Fruit fly (Drosophila melanogaster) whole organism, embryonic: ENCODE measurements around the gene Snm1.

ENCODE experiments used
- Aef1 ChIP-seq: fragments of 200-800 bp; sonication (Bioruptor generic); IDR thresholded peaks from 3 replicates; pipeline ENCODE4 v1.3.6; 2022; ENCODE audit warnings: missing biosample characterization, missing genetic modification characterization
- C15 ChIP-seq: fragments of 200-800 bp; sonication (Bioruptor generic); IDR thresholded peaks from 3 replicates; pipeline ENCODE4 v1.3.6; 2022; ENCODE audit warnings: missing biosample characterization, missing genetic modification characterization
- CG10147 ChIP-seq: fragments of 200-800 bp; sonication (Bioruptor generic); optimal IDR thresholded peaks from 2 replicates; lab custom pipeline; 2019; ENCODE audit warnings: missing biosample characterization, mild to moderate bottlenecking, missing genetic modification characterization, moderate library complexity
- CG10462 ChIP-seq: fragments of 200-800 bp; sonication (Bioruptor generic); optimal IDR thresholded peaks from 2 replicates; lab custom pipeline; 2016; ENCODE audit warnings: missing biosample characterization, missing genetic modification characterization
- CG11560 ChIP-seq: fragments of 200-800 bp; sonication (Bioruptor generic); IDR thresholded peaks from 3 replicates; pipeline ENCODE4 v1.3.6; 2022; ENCODE audit warnings: missing biosample characterization, missing genetic modification characterization
- CG12659 ChIP-seq: fragments of 200-800 bp; sonication (Bioruptor generic); optimal IDR thresholded peaks from 3 replicates; lab custom pipeline; 2017; ENCODE audit warnings: mild to moderate bottlenecking, missing biosample characterization, missing genetic modification reagents, missing genetic modification characterization
- CG12744 ChIP-seq: fragments of 200-800 bp; sonication (Bioruptor generic); optimal IDR thresholded peaks from 2 replicates; lab custom pipeline; 2016; ENCODE audit warnings: missing biosample characterization, missing genetic modification characterization
- CG14050 ChIP-seq: fragments of 200-800 bp; sonication (Bioruptor generic); IDR thresholded peaks from 3 replicates; pipeline ENCODE4 v1.3.6; 2022; ENCODE audit warnings: missing biosample characterization, missing genetic modification characterization
- CG15514 ChIP-seq: fragments of 200-800 bp; sonication (Bioruptor generic); optimal IDR thresholded peaks from 3 replicates; lab custom pipeline; 2017; ENCODE audit warnings: missing biosample characterization, missing genetic modification characterization, mild to moderate bottlenecking, moderate library complexity, missing genetic modification reagents
- CG15696 ChIP-seq: fragments of 200-800 bp; sonication (Bioruptor generic); optimal IDR thresholded peaks from 2 replicates; lab custom pipeline; 2019; ENCODE audit warnings: missing biosample characterization, mild to moderate bottlenecking, missing genetic modification characterization, moderate library complexity
- CG16815 ChIP-seq: fragments of 200-800 bp; sonication (Bioruptor generic); optimal IDR thresholded peaks from 3 replicates; lab custom pipeline; 2017; ENCODE audit warnings: missing biosample characterization, mild to moderate bottlenecking, missing genetic modification characterization
- CG17829 ChIP-seq: fragments of 200-800 bp; optimal IDR thresholded peaks from 2 replicates; lab custom pipeline; 2019; ENCODE audit warnings: missing biosample characterization, mild to moderate bottlenecking, missing genetic modification characterization, moderate library complexity
- CG18262 ChIP-seq: fragments of 200-800 bp; optimal IDR thresholded peaks from 3 replicates; lab custom pipeline; 2019; ENCODE audit warnings: missing biosample characterization, mild to moderate bottlenecking, missing genetic modification characterization, moderate library complexity
- CG31441 ChIP-seq: fragments of 200-800 bp; sonication (Bioruptor generic); IDR thresholded peaks from 2 replicates; pipeline ENCODE4 v1.3.6; 2022; ENCODE audit warnings: missing biosample characterization, missing genetic modification characterization
- CG42726 ChIP-seq: fragments of 200-800 bp; sonication (Bioruptor generic); IDR thresholded peaks from 2 replicates; pipeline ENCODE4 v1.3.6; 2022; ENCODE audit warnings: missing biosample characterization, missing genetic modification characterization; ENCODE audit not compliant: partially characterized antibody
- CG43689 ChIP-seq: fragments of 200-800 bp; sonication (Bioruptor generic); IDR thresholded peaks from 2 replicates; pipeline ENCODE4 v1.3.6; 2022; ENCODE audit warnings: missing biosample characterization, missing genetic modification characterization
- CG5180 ChIP-seq: fragments of 200-800 bp; sonication (Bioruptor generic); optimal IDR thresholded peaks from 3 replicates; lab custom pipeline; 2017; ENCODE audit warnings: missing biosample characterization, missing genetic modification characterization, mild to moderate bottlenecking, moderate library complexity, missing genetic modification reagents
- CG6175 ChIP-seq: fragments of 200-800 bp; sonication (Bioruptor generic); IDR thresholded peaks from 3 replicates; pipeline ENCODE4 v1.3.6; 2022; ENCODE audit warnings: missing biosample characterization, missing genetic modification characterization
- CG6765 ChIP-seq: fragments of 200-800 bp; sonication (Bioruptor generic); optimal IDR thresholded peaks from 3 replicates; lab custom pipeline; 2017; ENCODE audit warnings: missing biosample characterization, mild to moderate bottlenecking, missing genetic modification characterization
- CG7839 ChIP-seq: fragments of 200-800 bp; sonication (Bioruptor generic); optimal IDR thresholded peaks from 3 replicates; lab custom pipeline; 2018; ENCODE audit warnings: missing biosample characterization, mild to moderate bottlenecking, missing genetic modification characterization, moderate library complexity
- CG8924 ChIP-seq: fragments of 200-800 bp; optimal IDR thresholded peaks from 3 replicates; lab custom pipeline; 2019; ENCODE audit warnings: missing biosample characterization, mild to moderate bottlenecking, missing genetic modification characterization, moderate library complexity
- CG9797 ChIP-seq: fragments of 200-800 bp; sonication (Bioruptor generic); optimal IDR thresholded peaks from 3 replicates; lab custom pipeline; 2018; ENCODE audit warnings: missing biosample characterization, mild to moderate bottlenecking, missing genetic modification characterization
- CkIIα-i1 ChIP-seq: fragments of 200-800 bp; sonication (Bioruptor generic); IDR thresholded peaks from 2 replicates; pipeline ENCODE4 v1.3.6; 2022; ENCODE audit warnings: missing biosample characterization, missing genetic modification characterization
- D ChIP-seq, 2 experiments: fragments of 200-800 bp in 1 of 2; fragments of >200 bp in 1 of 2; sonication (Bioruptor generic) in 1 of 2; optimal IDR thresholded peaks; 2 replicates in 1 of 2; 3 replicates in 1 of 2; lab custom pipeline; 2017; ENCODE audit warnings: mild to moderate bottlenecking in 1 of 2, missing biosample characterization in 1 of 2, missing genetic modification characterization in 1 of 2, missing genetic modification reagents in 1 of 2
- Pdp1 ChIP-seq, 2 experiments: fragments of 200-800 bp; sonication (Bioruptor generic); optimal IDR thresholded peaks; 3 replicates each; lab custom pipeline; 2016; ENCODE audit warnings: missing biosample characterization in 2 of 2, missing genetic modification characterization in 2 of 2, mild to moderate bottlenecking in 1 of 2, moderate library complexity in 1 of 2
- Taf1 ChIP-seq: fragments of 200-800 bp; sonication (Bioruptor generic); IDR thresholded peaks from 2 replicates; pipeline ENCODE4 v1.3.6; 2022; ENCODE audit warnings: missing biosample characterization, missing genetic modification characterization
- Xbp1 ChIP-seq: fragments of 200-800 bp; sonication (Bioruptor generic); optimal IDR thresholded peaks from 3 replicates; lab custom pipeline; 2016; ENCODE audit warnings: missing biosample characterization, mild to moderate bottlenecking, missing genetic modification characterization
- YL-1 ChIP-seq: fragments of 200-800 bp; sonication (Bioruptor generic); optimal IDR thresholded peaks from 3 replicates; lab custom pipeline; 2017; ENCODE audit warnings: missing biosample characterization, mild to moderate bottlenecking, missing genetic modification characterization
- bsh ChIP-seq, 2 experiments: fragments of 200-800 bp; sonication (Bioruptor generic); optimal IDR thresholded peaks; 2 replicates each; lab custom pipeline; 2017 to 2018; ENCODE audit warnings: mild to moderate bottlenecking in 2 of 2, missing biosample characterization in 2 of 2, missing genetic modification characterization in 2 of 2, moderate library complexity in 1 of 2
- cwo ChIP-seq: fragments of 200-800 bp; sonication (Bioruptor generic); optimal IDR thresholded peaks from 3 replicates; lab custom pipeline; 2017; ENCODE audit warnings: missing biosample characterization, missing genetic modification characterization, mild to moderate bottlenecking, moderate library complexity, missing genetic modification reagents
- eve ChIP-seq, 2 experiments: fragments of >200 bp; optimal IDR thresholded peaks; 2 replicates each; lab custom pipeline; 2017; ENCODE audit warnings: missing biosample characterization in 2 of 2, missing genetic modification characterization in 2 of 2
- fd96Cb ChIP-seq: fragments of 200-800 bp; sonication (Bioruptor generic); optimal IDR thresholded peaks from 2 replicates; lab custom pipeline; 2018; ENCODE audit warnings: missing biosample characterization, mild to moderate bottlenecking, missing genetic modification characterization, moderate library complexity
- gfzf ChIP-seq: fragments of 200-800 bp; sonication (Bioruptor generic); optimal IDR thresholded peaks from 2 replicates; lab custom pipeline; 2016; ENCODE audit warnings: missing biosample characterization, mild to moderate bottlenecking, missing genetic modification characterization, moderate library complexity
- gsb-n ChIP-seq: fragments of 200-800 bp; sonication (Bioruptor generic); optimal IDR thresholded peaks from 3 replicates; lab custom pipeline; 2018; ENCODE audit warnings: missing biosample characterization, mild to moderate bottlenecking, missing genetic modification characterization
- klu ChIP-seq: fragments of 200-800 bp; sonication (Bioruptor generic); IDR thresholded peaks from 2 replicates; pipeline ENCODE4 v1.3.6; 2022; ENCODE audit warnings: missing biosample characterization, missing genetic modification characterization
- nom ChIP-seq: fragments of 200-800 bp; sonication (Bioruptor generic); optimal IDR thresholded peaks from 2 replicates; lab custom pipeline; 2017; ENCODE audit warnings: missing biosample characterization, missing genetic modification characterization, mild to moderate bottlenecking, moderate library complexity, missing genetic modification reagents
- odd ChIP-seq: fragments of 200-800 bp; sonication (Bioruptor generic); optimal IDR thresholded peaks from 2 replicates; lab custom pipeline; 2017; ENCODE audit warnings: missing biosample characterization, mild to moderate bottlenecking, missing genetic modification characterization
- pan ChIP-seq, 4 experiments: fragments of >200 bp in 3 of 4; fragments of 200-800 bp in 1 of 4; sonication (Bioruptor generic) in 1 of 4; optimal IDR thresholded peaks in 3 of 4; IDR thresholded peaks in 1 of 4; 2 replicates each; pipeline versions ENCODE4 v1.3.6 to Lab custom; 2017 to 2022; ENCODE audit warnings: missing biosample characterization in 2 of 4, missing genetic modification characterization in 2 of 4, mixed read lengths in 1 of 4
- rib ChIP-seq: fragments of 200-800 bp; sonication (Bioruptor generic); IDR thresholded peaks from 2 replicates; pipeline ENCODE4 v1.3.6; 2022; ENCODE audit warnings: missing biosample characterization, missing genetic modification characterization
- sc ChIP-seq, 3 experiments: fragments of >200 bp in 2 of 3; fragments of 200-800 bp in 1 of 3; sonication (Bioruptor generic) in 1 of 3; optimal IDR thresholded peaks; 2 replicates in 2 of 3; 3 replicates in 1 of 3; lab custom pipeline; 2017; ENCODE audit warnings: mild to moderate bottlenecking in 1 of 3, missing biosample characterization in 1 of 3, missing genetic modification characterization in 1 of 3, missing genetic modification reagents in 1 of 3
- shn ChIP-seq: fragments of 200-800 bp; sonication (Bioruptor generic); optimal IDR thresholded peaks from 3 replicates; lab custom pipeline; 2016; ENCODE audit warnings: missing biosample characterization, missing genetic modification characterization
- slou ChIP-seq: fragments of 200-800 bp; sonication (Bioruptor generic); optimal IDR thresholded peaks from 3 replicates; lab custom pipeline; 2016; ENCODE audit warnings: missing biosample characterization, missing genetic modification characterization
- sna ChIP-seq: fragments of 200-800 bp; sonication (Bioruptor generic); IDR thresholded peaks from 2 replicates; pipeline ENCODE4 v1.3.6; 2022; ENCODE audit warnings: missing biosample characterization, missing genetic modification characterization; ENCODE audit not compliant: partially characterized antibody
- sqz ChIP-seq: fragments of 200-800 bp; sonication (Bioruptor generic); optimal IDR thresholded peaks from 3 replicates; lab custom pipeline; 2018; ENCODE audit warnings: missing biosample characterization, mild to moderate bottlenecking, missing genetic modification characterization
- toy ChIP-seq: fragments of 200-800 bp; sonication (Bioruptor generic); IDR thresholded peaks from 2 replicates; pipeline ENCODE4 v1.3.6; 2022; ENCODE audit warnings: missing biosample characterization, missing genetic modification characterization
- zen2 ChIP-seq: fragments of 200-800 bp; sonication (Bioruptor generic); IDR thresholded peaks from 3 replicates; pipeline ENCODE4 v1.3.6; 2022; ENCODE audit warnings: missing biosample characterization, missing genetic modification characterization; ENCODE audit not compliant: partially characterized antibody

Gene Snm1

dm6 chr3R:5570635-5571436 lies 16.0 kb downstream of the Snm1 start, which contains the start of gene CRMP (continued):
- no peak for TF ChIP-seq CG15696 (tag; lab: Kevin White, UChicago)
- peak; percentile 15 for TF ChIP-seq CG8924 (tag; lab: Kevin White, UChicago)
- TF ChIP-seq Pdp1 (GFP tag; optimal IDR thresholded peaks at IDR 0.05; lab: Kevin White, UChicago), result peak in 1 of 2 experiments; percentile 61
- TF ChIP-seq CG9797, result peak; percentile 34
- TF ChIP-seq D (optimal IDR thresholded peaks at IDR 0.05; lab: Kevin White, UChicago), result no peak
- no peak for TF ChIP-seq D (GFP tag; optimal IDR thresholded peaks at IDR 0.05; lab: Kevin White, UChicago)
- TF ChIP-seq CG12659 (GFP tag; lab: Kevin White, UChicago), result peak; percentile 25
- no peak for TF ChIP-seq CG7839 (tag; lab: Kevin White, UChicago)
- peak; percentile 24 for TF ChIP-seq CG17829 (tag; lab: Kevin White, UChicago)
- TF ChIP-seq gfzf (GFP tag; lab: Kevin White, UChicago), result peak; percentile 65
- no peak for TF ChIP-seq Xbp1 (GFP tag; lab: Kevin White, UChicago)
- no peak for TF ChIP-seq fd96Cb (tag; lab: Kevin White, UChicago)
- no peak for TF ChIP-seq CG11560 (tag; lab: Robert Waterston, UW)
- no peak for TF ChIP-seq Taf1 (GFP tag; lab: Robert Waterston, UW)
- TF ChIP-seq CG10147 (GFP tag; lab: Kevin White, UChicago), result no peak
- TF ChIP-seq CG43689 (GFP tag; lab: Robert Waterston, UW), result no peak
- no peak for TF ChIP-seq CG16815 (GFP tag; lab: Kevin White, UChicago)
- no peak for TF ChIP-seq CG6175 (GFP tag; lab: Robert Waterston, UW)
- TF ChIP-seq bsh (GFP tag; optimal IDR thresholded peaks at IDR 0.05; lab: Kevin White, UChicago), result peak in 1 of 2 experiments; percentile 28
- TF ChIP-seq eve (GFP tag; optimal IDR thresholded peaks at IDR 0.05; lab: Kevin White, UChicago), result no peak
- TF ChIP-seq C15 (GFP tag; lab: Robert Waterston, UW), result no peak
- TF ChIP-seq CG6765, result peak; percentile 40
- no peak for TF ChIP-seq shn (GFP tag; lab: Kevin White, UChicago)
- peak; percentile 62 for TF ChIP-seq sqz (GFP tag; lab: Kevin White, UChicago)
- TF ChIP-seq klu (GFP tag; lab: Robert Waterston, UW), result no peak
- TF ChIP-seq CG14050 (GFP tag; lab: Robert Waterston, UW), result no peak
- TF ChIP-seq gsb-n, result no peak
- no peak for TF ChIP-seq CG31441 (GFP tag; lab: Robert Waterston, UW)
- TF ChIP-seq CkIIα-i1 (GFP tag; lab: Robert Waterston, UW), result no peak
- no peak; the same call in 1 of the 2 replicates for TF ChIP-seq sna (GFP tag; lab: Robert Waterston, UW)
- TF ChIP-seq CG10462 (GFP tag; lab: Kevin White, UChicago), result no peak
- TF ChIP-seq CG15514 (GFP tag; lab: Kevin White, UChicago), result peak; percentile 29
- no peak for TF ChIP-seq pan (optimal IDR thresholded peaks at IDR 0.05; lab: Kevin White, UChicago)
- no peak for TF ChIP-seq pan (GFP tag; optimal IDR thresholded peaks at IDR 0.05 in 1 of 2, IDR thresholded peaks at IDR 0.05 in 1 of 2)
- peak; percentile 24; the same call in 1 of the 3 replicates for TF ChIP-seq zen2 (GFP tag; lab: Robert Waterston, UW)
- no peak for TF ChIP-seq cwo
- TF ChIP-seq YL-1 (GFP tag; lab: Kevin White, UChicago), result peak; percentile 69
- TF ChIP-seq CG5180 (GFP tag; lab: Kevin White, UChicago), result peak; percentile 22
- TF ChIP-seq CG18262 (tag; lab: Kevin White, UChicago), result peak; percentile 21
- TF ChIP-seq rib (GFP tag; lab: Robert Waterston, UW), result no peak
- TF ChIP-seq CG42726, result no peak
- no peak for TF ChIP-seq slou
- TF ChIP-seq toy, result no peak
- no peak for TF ChIP-seq CG12744 (GFP tag; lab: Kevin White, UChicago)
- TF ChIP-seq nom (GFP tag; lab: Kevin White, UChicago), result peak; percentile 46
- no peak for TF ChIP-seq Aef1 (GFP tag; lab: Robert Waterston, UW)
- no peak for TF ChIP-seq sc (optimal IDR thresholded peaks at IDR 0.05; lab: Kevin White, UChicago)
- TF ChIP-seq sc (GFP tag; optimal IDR thresholded peaks at IDR 0.05; lab: Kevin White, UChicago), result no peak
- TF ChIP-seq odd, result peak; percentile 31
